Worm (Caenorhabditis elegans) whole organism, late embryonic: ENCODE data around the gene str-79.

Experiments used
- F13H6.1 ChIP-seq: sonication (generic microtip); optimal IDR thresholded peaks from 2 replicates; lab custom pipeline; 2016; ENCODE audit warnings: missing genetic modification characterization, missing compliant biosample characterization
- ama-1 ChIP-seq: fragments of 150-350 bp; optimal IDR thresholded peaks from 2 replicates; lab custom pipeline; 2014
- ceh-14 ChIP-seq: sonication (generic microtip); optimal IDR thresholded peaks from 2 replicates; lab custom pipeline; 2016; ENCODE audit warnings: missing genotype, missing genetic modification characterization, missing compliant biosample characterization
- gmeb-2 ChIP-seq: sonication (generic microtip); optimal IDR thresholded peaks from 2 replicates; lab custom pipeline; 2016; ENCODE audit warnings: missing genetic modification characterization, inconsistent platforms, missing compliant biosample characterization
- hlh-30 ChIP-seq: sonication (generic microtip); optimal IDR thresholded peaks from 2 replicates; lab custom pipeline; 2017; ENCODE audit warnings: antibody characterized with exemption, missing genetic modification characterization, missing compliant biosample characterization; ENCODE audit not compliant: insufficient read depth
- nfya-1 ChIP-seq: sonication (generic microtip); optimal IDR thresholded peaks from 2 replicates; lab custom pipeline; 2017; ENCODE audit warnings: missing genetic modification characterization, mild to moderate bottlenecking, missing compliant biosample characterization, antibody characterized with exemption, moderate library complexity
- pha-4 ChIP-seq: fragments of 150-350 bp; optimal IDR thresholded peaks from 2 replicates; lab custom pipeline; 2018; ENCODE audit warnings: missing biosample characterization, missing genetic modification reagents, missing genetic modification characterization
- sox-4 ChIP-seq: sonication (generic microtip); optimal IDR thresholded peaks from 2 replicates; lab custom pipeline; 2017; ENCODE audit warnings: mild to moderate bottlenecking, missing genetic modification characterization, inconsistent platforms, missing compliant biosample characterization

ce11 chrX:1981654-1982053 is 12.0 kb downstream of the str-79 start:
- TF ChIP-seq pha-4 (tag; lab: Kevin White, UChicago) (no peak), F13H6.1 (tag; lab: Kevin White, UChicago) (no peak), sox-4 (tag; lab: Kevin White, UChicago) (no peak), gmeb-2 (no peak), hlh-30 (tag; lab: Kevin White, UChicago) (no peak), nfya-1 (tag; lab: Kevin White, UChicago) (no peak), ama-1 (lab: Kevin White, UChicago) (no peak), ceh-14 (tag; lab: Kevin White, UChicago) (no peak)
